Worm (Caenorhabditis elegans): ENCODE results near the gene phg-1.
A peak's percentile ranks its signal among the peaks of the same experiment; 100 is the strongest.

Gene phg-1

DNA sequence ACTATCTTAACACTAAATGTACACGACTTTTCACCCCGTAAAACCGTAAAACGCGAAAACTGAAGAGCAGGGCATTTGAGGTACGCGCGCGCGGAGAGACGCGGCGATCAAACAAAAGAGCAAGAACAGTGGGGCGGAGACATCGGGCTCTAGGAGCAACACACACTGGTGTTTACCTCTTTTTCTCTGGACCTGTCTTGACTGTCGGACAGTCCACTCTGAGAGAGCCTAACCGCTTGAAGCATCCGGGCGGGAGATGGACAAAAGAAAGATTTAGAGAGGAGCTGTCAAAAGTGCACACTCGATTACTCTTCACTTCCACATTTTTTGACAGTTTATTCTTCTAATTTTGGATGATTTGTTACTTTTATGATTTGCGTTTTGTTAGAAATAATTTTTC is 687 bp upstream of the phg-1 start:
- TF ChIP-seq ref-1 (GFP tag; conservative IDR thresholded peaks at IDR 0.05): no peak
- no peak for TF ChIP-seq flt-1 (GFP tag; IDR thresholded peaks at IDR 0.05)
- TF ChIP-seq tab-1 (GFP tag; IDR thresholded peaks at IDR 0.05): no peak
- no peak for TF ChIP-seq med-1 (GFP tag; optimal IDR thresholded peaks at IDR 0.05; ENCODE audit: insufficient read depth)
- no peak for TF ChIP-seq ztf-23 (GFP tag; IDR thresholded peaks at IDR 0.05)
- TF ChIP-seq ztf-29 (GFP tag; IDR thresholded peaks at IDR 0.05): no peak
- no peak for TF ChIP-seq cog-1 (tag; optimal IDR thresholded peaks at IDR 0.05)
- no peak for TF ChIP-seq T22C8.4 (GFP tag; IDR thresholded peaks at IDR 0.05)
- TF ChIP-seq klf-2 (GFP tag; conservative IDR thresholded peaks at IDR 0.05): no peak

DNA sequence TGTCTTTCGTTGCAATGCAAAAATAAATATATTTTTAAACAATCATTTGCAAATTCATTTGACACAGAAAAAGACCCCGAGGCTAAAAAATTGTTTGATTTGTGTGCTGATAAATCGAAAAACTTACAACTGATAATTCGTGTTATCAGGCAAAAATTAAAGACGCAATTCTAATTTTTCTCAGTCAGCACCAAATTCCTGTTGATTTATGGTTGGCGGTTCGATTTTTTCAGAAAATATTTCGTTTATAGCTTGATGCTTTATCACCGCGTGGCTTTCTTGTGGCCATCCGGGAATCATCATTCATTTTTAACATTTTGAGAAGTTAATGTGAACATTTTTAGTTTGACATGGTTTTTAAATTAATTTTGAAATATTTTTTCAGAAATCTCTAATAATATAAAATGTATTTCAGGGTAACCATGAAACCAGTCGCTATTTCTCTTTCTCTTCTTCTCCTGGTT is 1.8 kb downstream of the phg-1 start, which contains the start of gene asah-2:
TSS of gene asah-2 (plus strand) at position 414 of the 464 bp plus-strand sequence.
- TF ChIP-seq ztf-29 (GFP tag; IDR thresholded peaks at IDR 0.05): no peak
- TF ChIP-seq ztf-23 (GFP tag; IDR thresholded peaks at IDR 0.05): no peak
- TF ChIP-seq tab-1 (GFP tag; IDR thresholded peaks at IDR 0.05): no peak
- TF ChIP-seq ref-1 (GFP tag; conservative IDR thresholded peaks at IDR 0.05): no peak
- TF ChIP-seq T22C8.4 (GFP tag; IDR thresholded peaks at IDR 0.05): no peak
- TF ChIP-seq med-1 (GFP tag; optimal IDR thresholded peaks at IDR 0.05; ENCODE audit: insufficient read depth): no peak
- no peak for TF ChIP-seq klf-2 (GFP tag; conservative IDR thresholded peaks at IDR 0.05)
- TF ChIP-seq cog-1 (tag; optimal IDR thresholded peaks at IDR 0.05): no peak
- no peak for TF ChIP-seq flt-1 (GFP tag; IDR thresholded peaks at IDR 0.05)

DNA sequence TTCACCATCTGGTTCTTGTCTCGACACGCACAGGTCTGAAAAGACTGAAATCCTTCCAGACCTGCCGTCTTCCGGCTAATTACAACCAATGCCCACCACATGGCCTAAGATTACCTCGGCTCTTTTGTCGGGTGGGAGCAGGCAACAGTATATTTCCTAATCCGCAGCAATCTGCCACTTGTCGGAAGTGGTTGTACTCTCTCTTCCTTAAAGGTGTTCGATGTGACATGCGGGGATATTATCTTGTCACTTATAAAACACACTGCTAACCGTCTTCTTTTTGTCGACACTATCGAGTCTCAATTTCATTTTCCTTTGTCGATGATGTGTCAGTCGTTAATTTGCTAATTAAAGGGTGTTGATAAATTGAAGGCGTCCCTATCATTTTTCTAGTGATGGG is 6.6 kb downstream of the phg-1 start, which contains the start of gene F27E5.3:
TSS of gene F27E5.3 (minus strand) at position 101 of the 400 bp plus-strand sequence.
- no peak for TF ChIP-seq cog-1 (tag; optimal IDR thresholded peaks at IDR 0.05)
- no peak for TF ChIP-seq klf-2 (GFP tag; conservative IDR thresholded peaks at IDR 0.05)
- no peak for TF ChIP-seq tab-1 (GFP tag; IDR thresholded peaks at IDR 0.05)
- TF ChIP-seq ztf-29 (GFP tag; IDR thresholded peaks at IDR 0.05): no peak
- TF ChIP-seq T22C8.4 (GFP tag; IDR thresholded peaks at IDR 0.05): no peak
- no peak for TF ChIP-seq flt-1 (GFP tag; IDR thresholded peaks at IDR 0.05)
- TF ChIP-seq ztf-23 (GFP tag; IDR thresholded peaks at IDR 0.05): no peak
- no peak for TF ChIP-seq med-1 (GFP tag; optimal IDR thresholded peaks at IDR 0.05; ENCODE audit: insufficient read depth)
- no peak for TF ChIP-seq ref-1 (GFP tag; conservative IDR thresholded peaks at IDR 0.05)

DNA sequence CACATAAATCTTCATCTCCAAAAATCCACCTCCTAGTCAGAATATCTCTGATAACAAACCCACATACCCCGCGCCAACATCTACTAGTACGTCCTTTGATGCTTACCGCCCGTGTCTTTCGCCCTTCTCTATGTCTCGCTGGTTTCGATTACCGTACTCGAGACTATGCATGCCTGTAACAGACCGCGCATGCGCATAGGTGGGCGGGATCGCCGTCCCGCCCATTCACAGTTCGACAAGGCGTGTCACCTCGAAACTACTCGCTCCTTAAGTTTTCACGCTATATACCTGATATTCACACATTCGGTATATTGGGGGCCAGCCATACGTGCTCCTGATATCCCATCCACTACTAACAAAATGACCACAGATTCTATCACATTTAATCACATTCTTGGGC is 9.0 kb downstream of the phg-1 start, which contains the start of gene pax-3:
TSS of gene pax-3 (plus strand) at position 83 of the 400 bp plus-strand sequence.
- TF ChIP-seq med-1 (GFP tag; optimal IDR thresholded peaks at IDR 0.05; ENCODE audit: insufficient read depth): no peak
- no peak for TF ChIP-seq T22C8.4 (GFP tag; IDR thresholded peaks at IDR 0.05)
- TF ChIP-seq flt-1 (GFP tag; IDR thresholded peaks at IDR 0.05): no peak

DNA sequence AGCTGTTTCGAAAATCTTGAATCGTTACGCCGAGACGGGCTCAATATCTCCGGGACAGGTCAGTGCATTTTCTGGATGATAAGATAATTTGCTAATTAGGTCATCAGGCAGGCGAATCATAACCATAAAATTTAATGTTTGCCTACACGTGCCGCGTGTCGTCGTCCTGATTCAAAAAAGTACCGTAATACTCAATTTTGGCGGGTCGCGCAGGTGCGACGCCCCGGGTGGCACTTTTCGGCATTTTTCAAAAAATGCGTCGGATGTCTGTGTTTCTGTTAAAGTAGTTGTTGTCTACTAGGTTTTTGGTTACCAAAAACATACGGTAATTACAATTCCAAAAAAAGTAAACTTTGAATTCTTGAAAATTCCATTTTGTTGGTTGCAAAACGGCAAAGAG is 10.0 kb downstream of the phg-1 start:
- TF ChIP-seq tab-1 (GFP tag; IDR thresholded peaks at IDR 0.05): no peak
- no peak for TF ChIP-seq flt-1 (GFP tag; IDR thresholded peaks at IDR 0.05)
- TF ChIP-seq T22C8.4 (GFP tag; IDR thresholded peaks at IDR 0.05): no peak
- no peak for TF ChIP-seq ztf-23 (GFP tag; IDR thresholded peaks at IDR 0.05)
- no peak for TF ChIP-seq med-1 (GFP tag; optimal IDR thresholded peaks at IDR 0.05; ENCODE audit: insufficient read depth)
- TF ChIP-seq ref-1 (GFP tag; conservative IDR thresholded peaks at IDR 0.05): no peak
- no peak for TF ChIP-seq cog-1 (tag; optimal IDR thresholded peaks at IDR 0.05)
- no peak for TF ChIP-seq klf-2 (GFP tag; conservative IDR thresholded peaks at IDR 0.05)
- TF ChIP-seq ztf-29 (GFP tag; IDR thresholded peaks at IDR 0.05): no peak

DNA sequence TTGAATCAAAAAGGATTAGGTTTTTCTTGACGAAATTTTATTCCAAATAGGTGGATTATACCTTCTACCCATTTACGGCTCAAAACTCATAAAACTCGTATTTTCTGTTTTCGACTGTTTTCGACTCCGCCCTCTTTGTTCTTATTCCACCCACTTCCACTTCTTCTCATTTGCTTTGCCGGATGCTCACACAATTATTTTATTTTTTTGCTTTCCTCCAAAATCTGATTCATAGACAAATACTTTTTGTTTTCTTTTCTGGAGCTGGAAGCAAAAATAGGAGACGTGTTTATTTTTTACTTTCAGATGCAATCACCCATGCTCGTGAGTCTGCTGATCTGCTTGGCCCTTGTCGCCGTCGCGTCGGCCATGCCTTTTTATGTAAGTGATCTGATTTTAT is 17.6 kb downstream of the phg-1 start, which contains the start of gene nlp-63:
TSS of gene nlp-63 (plus strand) at position 301 of the 400 bp plus-strand sequence.
- TF ChIP-seq cog-1 (tag; optimal IDR thresholded peaks at IDR 0.05): no peak
- TF ChIP-seq ztf-23 (GFP tag; IDR thresholded peaks at IDR 0.05): no peak
- TF ChIP-seq tab-1 (GFP tag; IDR thresholded peaks at IDR 0.05): no peak
- TF ChIP-seq T22C8.4 (GFP tag; IDR thresholded peaks at IDR 0.05): no peak
- TF ChIP-seq med-1 (GFP tag; optimal IDR thresholded peaks at IDR 0.05; ENCODE audit: insufficient read depth): no peak
- TF ChIP-seq klf-2 (GFP tag; conservative IDR thresholded peaks at IDR 0.05): no peak
- TF ChIP-seq ztf-29 (GFP tag; IDR thresholded peaks at IDR 0.05): no peak
- TF ChIP-seq flt-1 (GFP tag; IDR thresholded peaks at IDR 0.05): no peak

DNA sequence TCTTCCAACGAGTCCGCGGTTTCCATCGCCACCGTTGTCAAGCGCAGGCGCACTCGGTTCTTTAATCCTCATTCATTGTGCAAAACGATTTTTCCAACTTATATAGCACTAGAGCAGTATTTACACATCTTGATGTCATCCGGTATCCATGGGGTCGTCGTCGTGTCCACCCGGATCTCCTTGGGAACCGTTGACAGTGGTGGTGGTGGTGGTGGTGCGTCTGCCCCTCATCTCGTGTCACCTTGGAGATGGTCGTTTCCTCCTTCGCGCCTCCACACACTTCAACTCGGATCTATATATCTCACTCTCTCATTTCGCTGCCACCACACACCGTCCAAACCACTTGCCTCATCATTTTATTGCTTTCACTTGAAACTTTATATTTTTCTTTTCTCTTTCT is 25.3 kb downstream of the phg-1 start:
- TF ChIP-seq flt-1 (GFP tag; IDR thresholded peaks at IDR 0.05): peak; percentile 51; the same call in 1 of the 2 replicates
- no peak for TF ChIP-seq klf-2 (GFP tag; conservative IDR thresholded peaks at IDR 0.05)

DNA sequence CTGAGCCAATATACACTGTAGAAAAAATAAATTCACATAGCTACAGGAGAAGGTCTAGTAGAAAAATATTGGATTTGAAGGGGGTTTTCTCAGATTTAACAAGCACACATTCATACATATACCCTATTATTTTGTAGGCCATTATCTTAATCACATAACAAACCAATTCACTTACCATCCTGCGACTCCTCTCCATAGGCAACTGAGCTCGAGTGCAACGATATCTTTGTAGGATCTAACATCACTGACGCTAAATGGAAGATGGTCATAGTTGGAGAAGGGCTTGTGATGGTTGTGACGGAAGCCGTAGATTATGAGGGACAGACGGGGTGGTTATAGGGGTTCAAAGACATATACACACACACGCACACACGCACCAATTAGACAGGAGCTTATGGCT is 26.7 kb downstream of the phg-1 start:
- TF ChIP-seq klf-2 (GFP tag; conservative IDR thresholded peaks at IDR 0.05) (no peak), cog-1 (tag; optimal IDR thresholded peaks at IDR 0.05) (no peak), flt-1 (GFP tag; IDR thresholded peaks at IDR 0.05) (no peak), T22C8.4 (GFP tag; IDR thresholded peaks at IDR 0.05) (no peak), med-1 (GFP tag; optimal IDR thresholded peaks at IDR 0.05; ENCODE audit: insufficient read depth) (no peak), tab-1 (GFP tag; IDR thresholded peaks at IDR 0.05) (no peak), ref-1 (GFP tag; conservative IDR thresholded peaks at IDR 0.05) (no peak), ztf-29 (GFP tag; IDR thresholded peaks at IDR 0.05) (no peak), ztf-23 (GFP tag; IDR thresholded peaks at IDR 0.05) (no peak)

DNA sequence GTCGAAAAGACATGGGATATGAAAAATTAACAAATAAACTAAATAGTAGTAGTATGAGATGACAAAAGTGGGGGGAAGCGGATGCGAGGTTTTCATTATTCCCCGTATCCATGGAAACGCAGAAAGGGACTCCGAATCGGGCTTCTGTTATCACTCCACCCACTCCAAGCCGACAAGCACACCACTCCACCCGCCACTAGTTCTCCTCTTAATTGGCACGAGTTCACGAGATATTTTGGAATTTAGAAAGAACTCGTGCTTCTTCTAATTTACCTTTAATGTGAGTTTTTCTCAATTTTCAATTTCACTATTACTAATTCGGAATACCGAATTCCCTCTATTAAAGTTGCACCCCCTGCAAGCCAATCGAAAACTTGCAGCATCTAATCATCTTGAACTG is 28.9 kb downstream of the phg-1 start:
- no peak for TF ChIP-seq tab-1 (GFP tag; IDR thresholded peaks at IDR 0.05)
- TF ChIP-seq ztf-29 (GFP tag; IDR thresholded peaks at IDR 0.05): no peak
- TF ChIP-seq ztf-23 (GFP tag; IDR thresholded peaks at IDR 0.05): no peak
- TF ChIP-seq flt-1 (GFP tag; IDR thresholded peaks at IDR 0.05): no peak
- TF ChIP-seq cog-1 (tag; optimal IDR thresholded peaks at IDR 0.05): no peak
- no peak for TF ChIP-seq med-1 (GFP tag; optimal IDR thresholded peaks at IDR 0.05; ENCODE audit: insufficient read depth)
- TF ChIP-seq klf-2 (GFP tag; conservative IDR thresholded peaks at IDR 0.05): no peak
- TF ChIP-seq ref-1 (GFP tag; conservative IDR thresholded peaks at IDR 0.05): no peak
- no peak for TF ChIP-seq T22C8.4 (GFP tag; IDR thresholded peaks at IDR 0.05)

DNA sequence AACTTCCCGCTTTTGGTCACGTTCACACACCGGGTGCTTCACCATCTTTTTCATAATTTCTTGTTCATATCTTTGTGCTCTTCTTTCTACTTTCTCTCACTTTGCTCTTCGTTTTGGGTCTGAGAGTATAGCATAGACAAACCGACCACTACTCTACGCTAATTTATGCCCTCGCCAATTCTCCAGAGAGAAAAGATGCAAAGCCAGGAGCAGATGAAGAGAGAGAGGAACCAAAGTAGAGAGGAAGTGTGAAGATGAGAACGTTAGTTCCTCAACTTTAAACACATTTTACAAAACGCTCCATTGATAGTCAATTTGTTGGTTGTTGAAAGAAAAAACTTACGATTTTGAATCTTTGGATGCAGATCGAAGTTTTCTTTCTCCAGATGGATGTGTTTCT is 30.3 kb downstream of the phg-1 start:
- no peak for TF ChIP-seq med-1 (GFP tag; optimal IDR thresholded peaks at IDR 0.05; ENCODE audit: insufficient read depth)
